Worm (Caenorhabditis elegans) whole organism, L2 larva: ENCODE data around the gene R160.12.
"Not testable (repeated sequence)": the region's sequence is repeated elsewhere in the genome, so short reads cannot be mapped to it uniquely, and the experiment has no call there.

Source experiments
- C34F6.9 ChIP-seq: fragments of 150-350 bp; optimal IDR thresholded peaks from 2 replicates; lab custom pipeline; 2014; ENCODE audit warnings: missing biosample characterization, missing genetic modification characterization
- F13H6.1 ChIP-seq: sonication (generic microtip); optimal IDR thresholded peaks from 2 replicates; lab custom pipeline; 2016; ENCODE audit warnings: missing genetic modification characterization, missing compliant biosample characterization
- ceh-16 ChIP-seq: fragments of 150-350 bp; optimal IDR thresholded peaks from 2 replicates; lab custom pipeline; 2014; ENCODE audit warnings: missing biosample characterization, missing genetic modification characterization
- fos-1 ChIP-seq: fragments of 150-350 bp; optimal IDR thresholded peaks from 2 replicates; lab custom pipeline; 2014; ENCODE audit warnings: missing biosample characterization, missing genetic modification characterization
- nhr-11 ChIP-seq: fragments of 150-350 bp; optimal IDR thresholded peaks from 2 replicates; lab custom pipeline; 2014; ENCODE audit warnings: missing biosample characterization, missing genetic modification characterization
- nhr-77 ChIP-seq: fragments of 150-350 bp; optimal IDR thresholded peaks from 2 replicates; lab custom pipeline; 2014; ENCODE audit warnings: missing biosample characterization, missing genetic modification characterization
- sma-9 ChIP-seq, 2 experiments: fragments of 150-350 bp in 1 of 2; sonication (generic microtip) in 1 of 2; optimal IDR thresholded peaks; 2 replicates each; lab custom pipeline; 2014 to 2016; ENCODE audit warnings: missing genetic modification characterization in 2 of 2, mild to moderate bottlenecking in 1 of 2, missing biosample characterization in 1 of 2, missing compliant biosample characterization in 1 of 2, missing genetic modification reagents in 1 of 2, moderate library complexity in 1 of 2

Gene R160.12

DNA sequence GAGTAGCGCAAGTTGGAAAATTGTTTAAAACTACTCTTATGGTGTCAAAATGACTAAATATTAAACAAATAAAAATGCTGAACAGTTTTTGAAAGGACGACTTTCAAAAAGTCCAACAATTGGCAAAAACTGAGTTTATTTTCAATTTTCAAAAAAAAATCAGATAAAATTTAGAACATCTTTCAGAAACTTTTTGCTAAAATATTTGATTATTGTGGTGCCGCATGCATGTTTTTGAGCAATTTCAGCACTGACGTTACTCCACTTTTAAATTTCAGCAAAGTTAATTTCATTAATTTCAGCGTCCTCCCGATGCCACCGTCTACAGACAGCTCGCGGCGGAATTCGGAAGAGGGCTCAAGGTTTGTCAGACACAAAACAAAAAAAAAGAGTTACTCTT lies 38.3 kb downstream of the R160.12 start, which contains the start of gene cst-1:
cst-1 (plus strand) TSS at position 301 of the 400 bp plus-strand sequence.
- not testable (repeated sequence) for TF ChIP-seq ceh-16; fos-1 (tag; lab: Kevin White, UChicago); C34F6.9 (tag; lab: Kevin White, UChicago)

DNA sequence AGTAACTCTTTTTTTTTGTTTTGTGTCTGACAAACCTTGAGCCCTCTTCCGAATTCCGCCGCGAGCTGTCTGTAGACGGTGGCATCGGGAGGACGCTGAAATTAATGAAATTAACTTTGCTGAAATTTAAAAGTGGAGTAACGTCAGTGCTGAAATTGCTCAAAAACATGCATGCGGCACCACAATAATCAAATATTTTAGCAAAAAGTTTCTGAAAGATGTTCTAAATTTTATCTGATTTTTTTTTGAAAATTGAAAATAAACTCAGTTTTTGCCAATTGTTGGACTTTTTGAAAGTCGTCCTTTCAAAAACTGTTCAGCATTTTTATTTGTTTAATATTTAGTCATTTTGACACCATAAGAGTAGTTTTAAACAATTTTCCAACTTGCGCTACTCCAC lies 41.6 kb downstream of the R160.12 start, which contains the start of gene cst-2:
cst-2 (minus strand) TSS at position 101 of the 400 bp plus-strand sequence.
- not testable (repeated sequence) for TF ChIP-seq F13H6.1; nhr-77 (tag; lab: Kevin White, UChicago); sma-9 (GFP tag; optimal IDR thresholded peaks at IDR 0.05; lab: Kevin White, UChicago); sma-9 (tag; optimal IDR thresholded peaks at IDR 0.05; lab: Kevin White, UChicago)
- TF ChIP-seq, all 48 proteins: peak for 0; not testable (repeated sequence) for 48

DNA sequence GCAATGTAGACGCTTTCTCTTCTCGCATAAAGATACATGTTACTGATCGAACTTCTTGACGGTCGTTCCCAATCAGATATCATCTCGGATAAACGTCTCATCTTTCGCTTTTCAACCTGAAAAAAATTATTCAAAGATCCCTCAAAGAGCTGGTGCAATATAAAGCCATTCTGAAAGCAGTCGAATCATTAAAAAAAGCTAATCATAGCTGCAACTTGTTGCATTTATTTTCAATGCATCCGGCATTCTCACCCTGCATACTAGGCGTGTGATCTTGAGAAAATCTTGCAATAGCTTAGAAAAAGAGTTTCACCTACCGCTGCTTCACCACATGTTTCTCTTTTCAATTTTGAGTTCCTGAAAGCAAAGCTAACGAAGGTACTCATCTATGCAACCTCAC lies 45.3 kb downstream of the R160.12 start, which contains the start of gene C24A8.6:
C24A8.6 (minus strand) TSS at position 101 of the 400 bp plus-strand sequence.
- not testable (repeated sequence) for TF ChIP-seq nhr-77 (tag; lab: Kevin White, UChicago); C34F6.9 (tag; lab: Kevin White, UChicago); nhr-11
- TF ChIP-seq, all 48 proteins: peak for 0; not testable (repeated sequence) for 48

DNA sequence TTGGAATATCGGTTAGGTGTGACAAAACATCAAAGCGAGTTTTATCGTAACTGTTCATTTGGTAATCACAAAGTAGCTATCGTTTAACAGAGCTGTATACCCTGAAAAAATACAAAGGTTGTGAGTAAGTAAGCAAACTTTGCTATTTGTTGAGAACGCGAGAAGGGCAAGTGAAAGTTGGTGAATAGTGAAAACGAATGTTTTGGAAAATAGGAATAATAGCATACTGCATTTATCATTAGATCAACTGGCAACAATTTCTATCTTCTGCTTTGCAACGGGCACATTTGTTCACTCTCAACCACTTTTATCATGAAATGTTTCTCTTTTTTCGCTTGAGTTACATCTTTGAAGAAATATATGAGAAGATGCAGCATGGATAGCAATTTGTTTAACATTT lies 48.8 kb downstream of the R160.12 start, which contains the start of gene C24A8.5:
C24A8.5 (minus strand) TSS at position 101 of the 400 bp plus-strand sequence.
- TF ChIP-seq F13H6.1 (no peak), C34F6.9 (tag; lab: Kevin White, UChicago) (no peak)
- TF ChIP-seq, all 48 proteins: peak for 0
